Worm (Caenorhabditis elegans) whole organism, mixed stage, embryonic: ENCODE results near the gene tor-1.

Experiments
- M03D4.4 ChIP-seq: sonication (generic microtip); optimal IDR thresholded peaks from 2 replicates; lab custom pipeline; 2017; ENCODE audit warnings: mild to moderate bottlenecking, missing genetic modification characterization, missing compliant biosample characterization
- ces-1 ChIP-seq: fragments of 150-350 bp; optimal IDR thresholded peaks from 2 replicates; lab custom pipeline; 2014; ENCODE audit warnings: missing biosample characterization, missing genetic modification reagents, missing genetic modification characterization
- elt-3 ChIP-seq: fragments of 150-350 bp; optimal IDR thresholded peaks from 2 replicates; lab custom pipeline; 2014; ENCODE audit warnings: missing biosample characterization, missing genetic modification characterization
- mep-1 ChIP-seq: fragments of 150-350 bp; optimal IDR thresholded peaks from 2 replicates; lab custom pipeline; 2017; ENCODE audit warnings: missing biosample characterization, missing genetic modification reagents, missing genetic modification characterization, inconsistent platforms
- nhr-12 ChIP-seq: fragments of 150-350 bp; optimal IDR thresholded peaks from 2 replicates; lab custom pipeline; 2014; ENCODE audit warnings: missing biosample characterization, missing genetic modification characterization
- nhr-237 ChIP-seq: fragments of 150-350 bp; optimal IDR thresholded peaks from 2 replicates; lab custom pipeline; 2014; ENCODE audit warnings: missing biosample characterization, missing genetic modification characterization
- nhr-28 ChIP-seq: fragments of 150-350 bp; optimal IDR thresholded peaks from 2 replicates; lab custom pipeline; 2014; ENCODE audit warnings: missing biosample characterization, missing genetic modification characterization
- snpc-4 ChIP-seq: fragments of 150-350 bp; optimal IDR thresholded peaks from 2 replicates; lab custom pipeline; 2014; ENCODE audit warnings: missing biosample characterization, missing genetic modification characterization
- ztf-11 ChIP-seq: fragments of 150-350 bp; optimal IDR thresholded peaks from 2 replicates; lab custom pipeline; 2014; ENCODE audit warnings: missing biosample characterization, missing genetic modification characterization

DNA sequence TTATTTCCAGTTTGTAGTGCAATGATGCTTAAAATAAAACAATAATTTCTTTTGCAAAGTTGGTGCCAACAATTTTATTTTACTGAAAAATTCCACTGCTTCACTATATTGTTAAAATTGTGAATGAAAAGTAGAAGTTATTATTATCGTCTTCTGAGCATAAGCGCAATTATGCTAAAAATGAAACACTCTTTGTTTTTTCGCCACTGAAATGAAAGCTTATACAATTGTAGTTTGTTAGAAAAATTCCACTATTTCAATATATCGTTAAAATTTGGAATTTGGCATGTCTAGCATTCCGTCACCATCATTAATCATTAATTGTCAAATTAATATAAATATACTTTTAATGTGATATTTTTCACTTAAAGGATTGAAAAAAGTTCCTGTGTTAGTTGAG, 31.6 kb downstream of the tor-1 start:
- TF ChIP-seq snpc-4 (tag; lab: Kevin White, UChicago) (no peak), nhr-237 (tag; lab: Kevin White, UChicago) (no peak), nhr-28 (tag; lab: Kevin White, UChicago) (no peak), nhr-12 (tag; lab: Kevin White, UChicago) (no peak), ztf-11 (no peak), ces-1 (GFP tag; lab: Kevin White, UChicago) (no peak), M03D4.4 (tag; lab: Kevin White, UChicago) (no peak), mep-1 (tag; lab: Kevin White, UChicago) (no peak), elt-3 (tag; lab: Kevin White, UChicago) (no peak)
